Worm (Caenorhabditis elegans) whole organism, early embryonic: Measurements from ENCODE around the gene Y70G10A.4.

Experiments
- B0310.2 ChIP-seq: sonication (generic microtip); optimal IDR thresholded peaks from 2 replicates; lab custom pipeline; 2016; ENCODE audit warnings: mild to moderate bottlenecking, missing genetic modification characterization, missing compliant biosample characterization
- F13C5.2 ChIP-seq: sonication (generic microtip); optimal IDR thresholded peaks from 2 replicates; lab custom pipeline; 2017; ENCODE audit warnings: mild to moderate bottlenecking, missing genetic modification characterization, inconsistent platforms, missing compliant biosample characterization
- aly-1 ChIP-seq: sonication (generic microtip); optimal IDR thresholded peaks from 2 replicates; lab custom pipeline; 2016; ENCODE audit warnings: missing genetic modification characterization, missing compliant biosample characterization
- ama-1 ChIP-seq: fragments of 150-350 bp; optimal IDR thresholded peaks from 2 replicates; lab custom pipeline; 2014
- ceh-13 ChIP-seq: fragments of 200-800 bp; sonication (Bioruptor generic); optimal IDR thresholded peaks from 2 replicates; lab custom pipeline; 2018; ENCODE audit warnings: mild to moderate bottlenecking, missing genetic modification characterization, missing compliant biosample characterization
- ceh-36 ChIP-seq: sonication (generic microtip); optimal IDR thresholded peaks from 2 replicates; lab custom pipeline; 2016; ENCODE audit warnings: missing genetic modification characterization, inconsistent platforms, missing compliant biosample characterization
- ets-7 ChIP-seq: sonication (generic microtip); optimal IDR thresholded peaks from 2 replicates; lab custom pipeline; 2016; ENCODE audit warnings: missing genotype, missing genetic modification characterization, missing compliant biosample characterization
- flt-1 ChIP-seq: fragments of 200-800 bp; sonication (Bioruptor generic); IDR thresholded peaks from 2 replicates; pipeline ENCODE4 v1.3.6; 2022; ENCODE audit warnings: missing genetic modification characterization, missing compliant biosample characterization
- hmbx-1 ChIP-seq: sonication (generic microtip); optimal IDR thresholded peaks from 2 replicates; lab custom pipeline; 2016; ENCODE audit warnings: mild to moderate bottlenecking, missing genetic modification characterization, missing compliant biosample characterization
- hmg-4 ChIP-seq: fragments of 200-800 bp; sonication (Bioruptor generic); optimal IDR thresholded peaks from 2 replicates; lab custom pipeline; 2018; ENCODE audit warnings: mild to moderate bottlenecking, missing genetic modification characterization, missing compliant biosample characterization
- hnd-1 ChIP-seq: sonication (generic microtip); optimal IDR thresholded peaks from 2 replicates; lab custom pipeline; 2016; ENCODE audit warnings: missing genetic modification characterization, missing compliant biosample characterization
- pes-1 ChIP-seq: fragments of 200-800 bp; sonication (Bioruptor generic); IDR thresholded peaks from 2 replicates; pipeline ENCODE4 v1.3.6; 2022; ENCODE audit warnings: missing genetic modification reagents, missing genetic modification characterization, missing compliant biosample characterization
- scrt-1 ChIP-seq: fragments of 200-800 bp; sonication (Bioruptor generic); IDR thresholded peaks from 2 replicates; pipeline ENCODE4 v1.3.6; 2022; ENCODE audit warnings: missing genetic modification characterization, missing compliant biosample characterization
- sea-1 ChIP-seq: fragments of 200-800 bp; sonication (Bioruptor generic); conservative IDR thresholded peaks from 2 replicates; pipeline ENCODE4 v1.3.6; 2022; ENCODE audit warnings: missing genetic modification characterization, missing compliant biosample characterization
- tbx-11 ChIP-seq: fragments of 200-800 bp; sonication (Bioruptor generic); IDR thresholded peaks from 2 replicates; pipeline ENCODE4 v1.3.6; 2022; ENCODE audit warnings: missing genetic modification characterization, missing compliant biosample characterization
- tbx-37 ChIP-seq: fragments of 200-800 bp; sonication (Bioruptor generic); conservative IDR thresholded peaks from 2 replicates; pipeline ENCODE4 v1.3.6; 2022; ENCODE audit warnings: missing genetic modification reagents, missing genetic modification characterization, missing compliant biosample characterization
- tra-4 ChIP-seq: sonication (generic microtip); optimal IDR thresholded peaks from 2 replicates; lab custom pipeline; 2017; ENCODE audit warnings: missing genetic modification characterization, missing compliant biosample characterization

Y70G10A.4 gene

ce11 chrIII:10194569-10194968, 27.4 kb upstream of the Y70G10A.4 start:
- TF ChIP-seq tbx-11 (no peak), F13C5.2 (tag; lab: Kevin White, UChicago) (no peak), scrt-1 (GFP tag; lab: Robert Waterston, UW) (no peak), ama-1 (lab: Kevin White, UChicago) (no peak), tra-4 (no peak), hmg-4 (GFP tag; lab: Kevin White, UChicago) (no peak), ceh-36 (tag; lab: Kevin White, UChicago) (no peak), tbx-37 (no peak), flt-1 (GFP tag; lab: Robert Waterston, UW) (no peak), ets-7 (no peak), pes-1 (GFP tag; lab: Robert Waterston, UW) (no peak), aly-1 (tag; lab: Kevin White, UChicago) (no peak), hnd-1 (tag; lab: Kevin White, UChicago) (no peak)

- no peak for TF ChIP-seq tra-4
- no peak for TF ChIP-seq pes-1 (GFP tag; lab: Robert Waterston, UW)
- no peak for TF ChIP-seq tbx-37
- TF ChIP-seq ama-1 (lab: Kevin White, UChicago), result no peak
- no peak for TF ChIP-seq flt-1 (GFP tag; lab: Robert Waterston, UW)
- TF ChIP-seq sea-1 (GFP tag; lab: Robert Waterston, UW), result no peak
- TF ChIP-seq F13C5.2 (tag; lab: Kevin White, UChicago), result no peak
- no peak for TF ChIP-seq hmbx-1
- no peak for TF ChIP-seq ceh-13
- no peak for TF ChIP-seq ceh-36 (tag; lab: Kevin White, UChicago)
- TF ChIP-seq tbx-11, result no peak
These were observed 26.0 kb upstream of the Y70G10A.4 start for ce11 chrIII:10195911-10196310.

DNA sequence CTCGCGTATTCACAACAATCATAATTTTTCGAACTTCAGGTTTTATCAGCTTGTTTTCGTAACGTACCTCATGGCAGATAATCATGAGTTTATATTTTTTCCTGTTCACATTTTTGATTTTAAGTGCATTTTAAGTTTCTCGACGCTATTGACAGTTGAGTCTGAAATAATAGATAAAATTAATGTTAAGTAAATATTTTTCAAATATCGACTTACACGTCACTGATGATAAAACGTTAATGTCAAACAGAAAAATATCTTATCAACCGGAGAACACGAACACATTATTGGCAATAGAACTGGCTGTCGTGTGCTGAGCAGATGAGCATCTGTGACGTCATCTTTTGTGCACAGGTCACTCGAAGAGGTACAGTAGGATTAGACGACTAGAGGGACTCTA, 25.2 kb upstream of the Y70G10A.4 start:
- TF ChIP-seq hmbx-1, result no peak
- no peak for TF ChIP-seq hmg-4 (GFP tag; lab: Kevin White, UChicago)
- TF ChIP-seq ceh-13, result no peak
- no peak for TF ChIP-seq sea-1 (GFP tag; lab: Robert Waterston, UW)
- TF ChIP-seq tbx-37, result no peak
- no peak for TF ChIP-seq aly-1 (tag; lab: Kevin White, UChicago)
- TF ChIP-seq tbx-11, result no peak
- TF ChIP-seq hnd-1 (tag; lab: Kevin White, UChicago), result no peak
- no peak for TF ChIP-seq flt-1 (GFP tag; lab: Robert Waterston, UW)
- TF ChIP-seq ama-1 (lab: Kevin White, UChicago), result no peak
- no peak for TF ChIP-seq B0310.2 (tag; lab: Kevin White, UChicago)
- no peak for TF ChIP-seq ets-7

- TF ChIP-seq hmg-4 (GFP tag; lab: Kevin White, UChicago) (no peak), scrt-1 (GFP tag; lab: Robert Waterston, UW) (no peak), hnd-1 (tag; lab: Kevin White, UChicago) (no peak), ets-7 (no peak), aly-1 (tag; lab: Kevin White, UChicago) (no peak), flt-1 (GFP tag; lab: Robert Waterston, UW) (no peak), hmbx-1 (no peak), ama-1 (lab: Kevin White, UChicago) (no peak), tbx-11 (no peak), tbx-37 (no peak)
These were observed 24.5 kb upstream of the Y70G10A.4 start, which contains the start of gene dod-6 for ce11 chrIII:10197416-10197815. dod-6 (plus strand) TSS chrIII:10197716.

DNA sequence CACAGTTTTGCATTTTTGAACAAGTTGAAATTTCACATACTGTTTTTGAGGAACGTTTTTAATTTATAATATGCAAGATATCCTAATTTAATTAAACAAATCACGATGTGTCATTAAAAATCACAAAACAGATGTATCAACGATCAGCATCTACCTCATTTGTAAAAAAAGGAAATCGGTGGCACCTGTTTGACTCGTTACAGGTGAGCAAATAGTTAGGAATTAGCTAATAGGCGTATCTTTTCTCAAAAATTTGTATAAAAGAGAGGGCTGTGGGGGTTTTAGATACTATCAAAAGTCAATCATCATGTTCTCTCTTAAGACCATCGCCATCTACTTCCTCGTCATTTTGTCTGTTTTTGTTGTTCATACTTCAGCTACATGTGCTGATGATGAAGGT, 22.9 kb upstream of the Y70G10A.4 start, which contains the start of gene T20G5.8:
Gene T20G5.8 (plus strand): TSS at position 301 of the 400 bp plus-strand sequence.
- TF ChIP-seq hmbx-1 (no peak), tra-4 (no peak), ama-1 (lab: Kevin White, UChicago) (no peak), F13C5.2 (tag; lab: Kevin White, UChicago) (no peak), hmg-4 (GFP tag; lab: Kevin White, UChicago) (no peak)

- TF ChIP-seq hmg-4 (GFP tag; lab: Kevin White, UChicago), result no peak
- TF ChIP-seq tbx-37, result no peak
- TF ChIP-seq aly-1 (tag; lab: Kevin White, UChicago), result no peak
- TF ChIP-seq ets-7, result no peak
- no peak for TF ChIP-seq flt-1 (GFP tag; lab: Robert Waterston, UW)
- TF ChIP-seq ama-1 (lab: Kevin White, UChicago), result no peak
- TF ChIP-seq scrt-1 (GFP tag; lab: Robert Waterston, UW), result no peak
- no peak for TF ChIP-seq B0310.2 (tag; lab: Kevin White, UChicago)
- TF ChIP-seq pes-1 (GFP tag; lab: Robert Waterston, UW), result no peak
- no peak for TF ChIP-seq tbx-11
- TF ChIP-seq sea-1 (GFP tag; lab: Robert Waterston, UW), result no peak
- TF ChIP-seq ceh-36 (tag; lab: Kevin White, UChicago), result no peak
- no peak for TF ChIP-seq hnd-1 (tag; lab: Kevin White, UChicago)
- TF ChIP-seq tra-4, result no peak
- no peak for TF ChIP-seq ceh-13
- TF ChIP-seq hmbx-1, result no peak
- TF ChIP-seq F13C5.2 (tag; lab: Kevin White, UChicago), result no peak
These were observed 20.7 kb upstream of the Y70G10A.4 start, which contains the start of the genes T20G5.13 and T20G5.12 for ce11 chrIII:10201235-10201634. T20G5.13 (minus strand) TSS chrIII:10201335. T20G5.12 (plus strand) TSS chrIII:10201604.

DNA sequence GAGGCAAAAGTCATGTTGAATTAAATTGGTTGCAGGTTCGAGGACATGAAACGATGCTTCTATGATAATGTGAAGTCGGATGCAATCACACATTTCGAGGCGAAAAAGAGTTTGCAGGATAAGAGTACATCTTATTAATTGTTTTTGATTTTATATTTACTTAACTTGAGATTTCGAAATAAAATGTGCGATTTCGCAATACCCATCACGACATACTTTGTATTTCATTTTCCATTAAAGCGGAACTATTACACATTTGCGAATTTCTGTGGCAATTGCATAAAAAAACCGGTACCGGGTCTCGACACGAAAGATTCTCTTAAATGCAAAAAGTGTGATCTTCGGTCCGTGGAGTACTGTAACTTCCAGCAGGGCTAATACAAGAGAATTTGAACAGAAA, 19.6 kb upstream of the Y70G10A.4 start:
- TF ChIP-seq hmg-4 (GFP tag; lab: Kevin White, UChicago) (no peak), ceh-13 (no peak)
